Fruit fly (Drosophila melanogaster): ENCODE measurements around the gene CG31998.

dm6 chr4:150453-150852, 55.3 kb downstream of the CG31998 start, which contains the start of gene CG32006:
- TF ChIP-seq CG11093 (GFP tag; IDR thresholded peaks at IDR 0.05) (no peak), stwl (tag; optimal IDR thresholded peaks at IDR 0.05) (no peak), HLH54F (GFP tag; optimal IDR thresholded peaks at IDR 0.05) (no peak), CG12769 (tag; optimal IDR thresholded peaks at IDR 0.05) (no peak), Mrtf (GFP tag; IDR thresholded peaks at IDR 0.05) (no peak), CG13775 (GFP tag; optimal IDR thresholded peaks at IDR 0.05) (no peak), so (GFP tag; IDR thresholded peaks at IDR 0.05) (no peak), inv (GFP tag; IDR thresholded peaks at IDR 0.05; ENCODE audit: partially characterized antibody) (no peak), CG6254 (GFP tag; optimal IDR thresholded peaks at IDR 0.05) (no peak), cad (GFP tag; optimal IDR thresholded peaks at IDR 0.05) (no peak), maf-S (GFP tag; optimal IDR thresholded peaks at IDR 0.05) (no peak), CG15073 (GFP tag; optimal IDR thresholded peaks at IDR 0.05) (no peak), disco-r (GFP tag; optimal IDR thresholded peaks at IDR 0.05) (no peak)
